Worm (Caenorhabditis elegans) whole organism, young adult: ENCODE data around the gene F58H7.5.
A peak's percentile ranks its signal among the peaks of the same experiment; 100 is the strongest.

Source experiments
- D2030.7 ChIP-seq: fragments of 200-800 bp; sonication (Bioruptor generic); IDR thresholded peaks from 2 replicates; pipeline ENCODE4 v1.3.6; 2022; ENCODE audit warnings: missing genetic modification reagents, missing genetic modification characterization, missing compliant biosample characterization
- F33H1.4 ChIP-seq: fragments of 200-800 bp; sonication (Bioruptor generic); IDR thresholded peaks from 2 replicates; pipeline ENCODE4 v1.3.6; 2022; ENCODE audit warnings: missing genetic modification reagents, missing genetic modification characterization, missing compliant biosample characterization
- T26A5.8 ChIP-seq: sonication (generic microtip); optimal IDR thresholded peaks from 2 replicates; lab custom pipeline; 2016; ENCODE audit warnings: missing genetic modification characterization, missing compliant biosample characterization
- bed-1 ChIP-seq: fragments of 200-800 bp; sonication (Bioruptor generic); IDR thresholded peaks from 2 replicates; pipeline ENCODE4 v1.3.6; 2022; ENCODE audit warnings: missing genetic modification reagents, missing genetic modification characterization, missing compliant biosample characterization
- ccch-3 ChIP-seq: fragments of 200-800 bp; sonication (Bioruptor generic); optimal IDR thresholded peaks from 2 replicates; lab custom pipeline; 2018; ENCODE audit warnings: mild to moderate bottlenecking, missing genetic modification characterization, missing compliant biosample characterization
- ceh-100 ChIP-seq: fragments of 200-800 bp; sonication (Bioruptor generic); IDR thresholded peaks from 2 replicates; pipeline ENCODE4 v1.3.6; 2022; ENCODE audit warnings: missing genetic modification reagents, missing genetic modification characterization, missing compliant biosample characterization
- die-1 ChIP-seq: sonication (generic microtip); optimal IDR thresholded peaks from 2 replicates; lab custom pipeline; 2016; ENCODE audit warnings: missing genotype, mild to moderate bottlenecking, missing genetic modification characterization, missing compliant biosample characterization
- dpff-1 ChIP-seq: sonication (generic microtip); optimal IDR thresholded peaks from 2 replicates; lab custom pipeline; 2017; ENCODE audit warnings: mild to moderate bottlenecking, missing genetic modification characterization, missing compliant biosample characterization
- egl-18 ChIP-seq: fragments of 200-800 bp; sonication (Bioruptor generic); IDR thresholded peaks from 2 replicates; pipeline ENCODE4 v1.3.6; 2022; ENCODE audit warnings: missing genetic modification reagents, missing genetic modification characterization, missing compliant biosample characterization
- egl-44 ChIP-seq: fragments of 200-800 bp; sonication (Bioruptor generic); IDR thresholded peaks from 2 replicates; pipeline ENCODE4 v1.3.6; 2022; ENCODE audit warnings: missing genetic modification reagents, missing genetic modification characterization, missing compliant biosample characterization
- let-607 ChIP-seq, 2 experiments: fragments of 200-800 bp in 1 of 2; sonication (Bioruptor generic) in 1 of 2; sonication (generic microtip) in 1 of 2; optimal IDR thresholded peaks; 2 replicates each; lab custom pipeline; 2016 to 2018; ENCODE audit warnings: mild to moderate bottlenecking in 2 of 2, missing compliant biosample characterization in 2 of 2, missing genetic modification characterization in 2 of 2, moderate library complexity in 2 of 2, missing genotype in 1 of 2
- lsl-1 ChIP-seq: fragments of 200-800 bp; sonication (Bioruptor generic); optimal IDR thresholded peaks from 2 replicates; lab custom pipeline; 2018; ENCODE audit warnings: mild to moderate bottlenecking, missing genetic modification characterization, moderate library complexity, missing compliant biosample characterization
- madf-3 ChIP-seq: fragments of 200-800 bp; sonication (Bioruptor generic); IDR thresholded peaks from 2 replicates; pipeline ENCODE4 v1.3.6; 2022; ENCODE audit warnings: missing genetic modification reagents, missing genetic modification characterization, missing compliant biosample characterization
- mel-28 ChIP-seq: sonication (generic microtip); optimal IDR thresholded peaks from 2 replicates; lab custom pipeline; 2016; ENCODE audit warnings: borderline replicate concordance, mild to moderate bottlenecking, missing genetic modification characterization, missing compliant biosample characterization
- mes-4 ChIP-seq: sonication (generic microtip); optimal IDR thresholded peaks from 2 replicates; lab custom pipeline; 2016; ENCODE audit warnings: missing genotype, missing genetic modification characterization, missing compliant biosample characterization
- xnd-1 ChIP-seq: sonication (generic microtip); optimal IDR thresholded peaks from 2 replicates; lab custom pipeline; 2016; ENCODE audit warnings: missing genotype, missing genetic modification reagents, missing genetic modification characterization, missing compliant biosample characterization
- zim-3 ChIP-seq: sonication (generic microtip); optimal IDR thresholded peaks from 2 replicates; lab custom pipeline; 2017; ENCODE audit warnings: mild to moderate bottlenecking, missing genetic modification characterization, moderate library complexity, missing compliant biosample characterization
- ztf-26 ChIP-seq: sonication (generic microtip); optimal IDR thresholded peaks from 2 replicates; lab custom pipeline; 2017; ENCODE audit warnings: missing genetic modification characterization, missing compliant biosample characterization

The F58H7.5 gene

DNA sequence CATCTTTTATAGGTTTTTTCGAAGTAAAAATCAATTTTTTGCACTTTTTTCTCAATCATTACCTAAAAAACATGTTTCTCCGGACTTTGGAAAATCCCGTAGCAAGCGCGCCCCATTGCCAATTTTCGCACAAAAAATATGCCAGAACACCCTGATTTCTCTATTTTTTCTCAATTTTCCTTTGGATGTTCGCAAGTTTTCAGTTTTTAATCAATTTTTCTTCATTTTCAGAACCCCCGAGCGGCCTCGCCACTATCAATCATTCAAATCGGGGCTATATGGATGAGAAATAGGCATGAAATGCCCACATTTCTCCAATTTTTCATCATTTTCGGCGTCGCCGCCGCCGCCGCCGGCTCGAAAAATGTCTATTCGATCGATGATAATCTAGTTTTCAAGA lies 39.4 kb downstream of the F58H7.5 start, which contains the start of gene plx-1:
Gene plx-1 (plus strand): TSS at position 301 of the 400 bp plus-strand sequence.
- TF ChIP-seq ztf-26 (tag; lab: Kevin White, UChicago) = no peak
- TF ChIP-seq dpff-1 (tag; lab: Kevin White, UChicago) = no peak
- TF ChIP-seq T26A5.8 (tag; lab: Kevin White, UChicago) = no peak
- TF ChIP-seq madf-3 (GFP tag; lab: Robert Waterston, UW) = no peak
- no peak for TF ChIP-seq zim-3
- TF ChIP-seq mel-28 (tag; lab: Kevin White, UChicago) = no peak

ce11 chrIV:960177-960576 lies 40.4 kb downstream of the F58H7.5 start:
- TF ChIP-seq lsl-1 (peak; percentile 81), let-607 (tag; optimal IDR thresholded peaks at IDR 0.05; lab: Kevin White, UChicago) (no peak), xnd-1 (tag; lab: Kevin White, UChicago) (peak; percentile 7), F33H1.4 (GFP tag; lab: Robert Waterston, UW) (peak; percentile 55; the same call in 1 of the 2 replicates)

ce11 chrIV:961862-962261 lies 42.1 kb downstream of the F58H7.5 start:
- TF ChIP-seq egl-18 (GFP tag; lab: Robert Waterston, UW) (no peak), egl-44 (GFP tag; lab: Robert Waterston, UW) (no peak), ccch-3 (GFP tag; lab: Kevin White, UChicago) (no peak), D2030.7 (GFP tag; lab: Robert Waterston, UW) (no peak), die-1 (no peak), ceh-100 (GFP tag; lab: Robert Waterston, UW) (no peak), mes-4 (no peak), bed-1 (GFP tag; lab: Robert Waterston, UW) (no peak)
